Worm (Caenorhabditis elegans) whole organism, L1 larva: ENCODE results near the gene acp-5.
A peak's percentile ranks its signal among the peaks of the same experiment; 100 is the strongest.

Source experiments
- C04F5.9 ChIP-seq: sonication (generic microtip); optimal IDR thresholded peaks from 2 replicates; lab custom pipeline; 2016; ENCODE audit warnings: missing genetic modification characterization, missing compliant biosample characterization
- F16B12.6 ChIP-seq: fragments of 150-350 bp; optimal IDR thresholded peaks from 2 replicates; lab custom pipeline; 2014; ENCODE audit warnings: missing biosample characterization, missing genetic modification characterization
- aha-1 ChIP-seq: fragments of 150-350 bp; optimal IDR thresholded peaks from 2 replicates; lab custom pipeline; 2014; ENCODE audit warnings: missing biosample characterization, missing genetic modification characterization
- alr-1 ChIP-seq: fragments of 200-800 bp; sonication (Bioruptor generic); optimal IDR thresholded peaks from 2 replicates; lab custom pipeline; 2018; ENCODE audit warnings: borderline replicate concordance, mild to moderate bottlenecking, missing genetic modification characterization, missing compliant biosample characterization
- aly-2 ChIP-seq: fragments of 150-350 bp; optimal IDR thresholded peaks from 2 replicates; lab custom pipeline; 2014; ENCODE audit warnings: missing biosample characterization, missing genetic modification characterization
- ama-1 ChIP-seq: fragments of 150-350 bp; optimal IDR thresholded peaks from 2 replicates; lab custom pipeline; 2014
- ceh-63 ChIP-seq: fragments of 200-800 bp; sonication (Bioruptor generic); optimal IDR thresholded peaks from 2 replicates; lab custom pipeline; 2018; ENCODE audit warnings: mild to moderate bottlenecking, missing genetic modification characterization, missing compliant biosample characterization
- ceh-8 ChIP-seq: fragments of 200-800 bp; sonication (Bioruptor generic); optimal IDR thresholded peaks from 2 replicates; lab custom pipeline; 2018; ENCODE audit warnings: mild to moderate bottlenecking, missing genetic modification characterization, moderate library complexity, missing compliant biosample characterization
- ceh-88 ChIP-seq: fragments of 200-800 bp; sonication (Bioruptor generic); IDR thresholded peaks from 2 replicates; pipeline ENCODE4 v1.3.6; 2022; ENCODE audit warnings: missing genetic modification characterization, missing compliant biosample characterization
- ceh-90 ChIP-seq: sonication (generic microtip); optimal IDR thresholded peaks from 2 replicates; lab custom pipeline; 2016; ENCODE audit warnings: missing genetic modification characterization, missing compliant biosample characterization
- ces-1 ChIP-seq: fragments of 150-350 bp; optimal IDR thresholded peaks from 2 replicates; lab custom pipeline; 2014; ENCODE audit warnings: missing biosample characterization, missing genetic modification reagents, missing genetic modification characterization
- dpl-1 ChIP-seq, 3 experiments: fragments of 150-350 bp in 2 of 3; sonication (generic microtip) in 1 of 3; optimal IDR thresholded peaks; 2 replicates each; lab custom pipeline; 2014 to 2017; ENCODE audit warnings: missing biosample characterization in 3 of 3, missing genetic modification characterization in 3 of 3, missing genetic modification reagents in 3 of 3
- elt-2 ChIP-seq: sonication (generic microtip); optimal IDR thresholded peaks from 2 replicates; lab custom pipeline; 2016; ENCODE audit warnings: missing genetic modification characterization, mild to moderate bottlenecking, inconsistent platforms, missing compliant biosample characterization, missing genetic modification reagents
- elt-3 ChIP-seq, 6 experiments: fragments of 150-350 bp in 1 of 6; sonication (generic microtip); optimal IDR thresholded peaks; 2 replicates each; lab custom pipeline; 2017 to 2018; ENCODE audit warnings: missing biosample characterization in 6 of 6, missing genetic modification characterization in 6 of 6, inconsistent platforms in 1 of 6
- ets-5 ChIP-seq: fragments of 200-800 bp; sonication (Bioruptor generic); IDR thresholded peaks from 2 replicates; pipeline ENCODE4 v1.3.6; 2022; ENCODE audit warnings: missing genetic modification characterization, missing compliant biosample characterization
- fkh-10 ChIP-seq: sonication (generic microtip); optimal IDR thresholded peaks from 2 replicates; lab custom pipeline; 2017; ENCODE audit warnings: missing biosample characterization, missing genetic modification reagents, missing genetic modification characterization
- fkh-4 ChIP-seq: sonication (generic microtip); optimal IDR thresholded peaks from 2 replicates; lab custom pipeline; 2016; ENCODE audit warnings: missing compliant biosample characterization, missing genetic modification characterization, borderline replicate concordance
- grh-1 ChIP-seq: fragments of 200-800 bp; sonication (Bioruptor generic); IDR thresholded peaks from 2 replicates; pipeline ENCODE4 v1.3.6; 2022; ENCODE audit warnings: missing genetic modification reagents, missing genetic modification characterization, missing compliant biosample characterization
- hlh-17 ChIP-seq: fragments of 200-800 bp; sonication (Bioruptor generic); optimal IDR thresholded peaks from 2 replicates; lab custom pipeline; 2018; ENCODE audit warnings: missing genetic modification characterization, mild to moderate bottlenecking, missing compliant biosample characterization, moderate library complexity, borderline replicate concordance
- hlh-4 ChIP-seq: sonication (generic microtip); optimal IDR thresholded peaks from 2 replicates; lab custom pipeline; 2016; ENCODE audit warnings: mild to moderate bottlenecking, missing genetic modification characterization, missing compliant biosample characterization
- hpl-2 ChIP-seq: fragments of 150-350 bp; optimal IDR thresholded peaks from 2 replicates; lab custom pipeline; 2014; ENCODE audit warnings: missing biosample characterization, missing genetic modification reagents, missing genetic modification characterization
- isw-1 ChIP-seq: fragments of 200-800 bp; sonication (Bioruptor generic); IDR thresholded peaks from 2 replicates; pipeline ENCODE4 v1.3.6; 2022; ENCODE audit warnings: missing genetic modification characterization, missing compliant biosample characterization
- lin-14 ChIP-seq: fragments of 200-800 bp; sonication (Bioruptor generic); optimal IDR thresholded peaks from 2 replicates; lab custom pipeline; 2018; ENCODE audit warnings: mild to moderate bottlenecking, missing genetic modification characterization, moderate library complexity, missing compliant biosample characterization
- lir-3 ChIP-seq: sonication (generic microtip); optimal IDR thresholded peaks from 2 replicates; lab custom pipeline; 2016; ENCODE audit warnings: mild to moderate bottlenecking, missing genetic modification characterization, moderate library complexity, missing compliant biosample characterization; ENCODE audit not compliant: poor library complexity
- mdl-1 ChIP-seq, 2 experiments: fragments of 150-350 bp; optimal IDR thresholded peaks; 2 replicates each; lab custom pipeline; 2014 to 2017; ENCODE audit warnings: missing biosample characterization in 2 of 2, missing genetic modification characterization in 2 of 2, inconsistent platforms in 1 of 2
- mep-1 ChIP-seq: fragments of 150-350 bp; optimal IDR thresholded peaks from 2 replicates; lab custom pipeline; 2014; ENCODE audit warnings: missing biosample characterization, missing genetic modification characterization
- nhr-11 ChIP-seq: fragments of 150-350 bp; optimal IDR thresholded peaks from 2 replicates; lab custom pipeline; 2014; ENCODE audit warnings: missing biosample characterization, missing genetic modification characterization
- nhr-19 ChIP-seq: fragments of 200-800 bp; sonication (Bioruptor generic); conservative IDR thresholded peaks from 2 replicates; pipeline ENCODE4 v1.3.6; 2022; ENCODE audit warnings: missing genetic modification characterization, missing compliant biosample characterization
- nhr-47 ChIP-seq: sonication (generic microtip); optimal IDR thresholded peaks from 2 replicates; lab custom pipeline; 2016; ENCODE audit warnings: mild to moderate bottlenecking, missing genetic modification characterization, moderate library complexity, missing compliant biosample characterization
- nhr-71 ChIP-seq: sonication (generic microtip); optimal IDR thresholded peaks from 2 replicates; lab custom pipeline; 2016; ENCODE audit warnings: mild to moderate bottlenecking, missing genetic modification characterization, moderate library complexity, missing compliant biosample characterization
- nhr-77 ChIP-seq: fragments of 150-350 bp; optimal IDR thresholded peaks from 2 replicates; lab custom pipeline; 2014; ENCODE audit warnings: missing biosample characterization, missing genetic modification characterization
- nhr-84 ChIP-seq: sonication (generic microtip); optimal IDR thresholded peaks from 2 replicates; lab custom pipeline; 2017; ENCODE audit warnings: missing biosample characterization, missing genetic modification characterization
- nhr-85 ChIP-seq: sonication (generic microtip); peaks from one replicate; lab custom pipeline; 2016; ENCODE audit warnings: missing genetic modification characterization, inconsistent platforms, missing compliant biosample characterization
- pax-3 ChIP-seq: fragments of 200-800 bp; sonication (Bioruptor generic); optimal IDR thresholded peaks from 2 replicates; lab custom pipeline; 2018; ENCODE audit warnings: mild to moderate bottlenecking, missing genetic modification characterization, moderate library complexity, missing compliant biosample characterization
- rnt-1 ChIP-seq: sonication (generic microtip); optimal IDR thresholded peaks from 2 replicates; lab custom pipeline; 2016; ENCODE audit warnings: mild to moderate bottlenecking, missing genetic modification characterization, moderate library complexity, missing compliant biosample characterization
- snpc-4 ChIP-seq: fragments of 150-350 bp; optimal IDR thresholded peaks from 2 replicates; lab custom pipeline; 2014; ENCODE audit warnings: missing biosample characterization, missing genetic modification characterization
- snu-23 ChIP-seq: sonication (generic microtip); optimal IDR thresholded peaks from 2 replicates; lab custom pipeline; 2016; ENCODE audit warnings: missing genetic modification characterization, missing compliant biosample characterization
- sptf-1 ChIP-seq: fragments of 150-350 bp; optimal IDR thresholded peaks from 2 replicates; lab custom pipeline; 2014; ENCODE audit warnings: missing biosample characterization, missing genetic modification characterization
- sup-37 ChIP-seq: fragments of 200-800 bp; sonication (Bioruptor generic); optimal IDR thresholded peaks from 2 replicates; lab custom pipeline; 2018; ENCODE audit warnings: mild to moderate bottlenecking, missing genetic modification characterization, missing compliant biosample characterization
- unc-62 ChIP-seq: fragments of 150-350 bp; optimal IDR thresholded peaks from 2 replicates; lab custom pipeline; 2014; ENCODE audit warnings: missing biosample characterization, missing genetic modification reagents, missing genetic modification characterization
- unc-98 ChIP-seq: fragments of 200-800 bp; sonication (Bioruptor generic); IDR thresholded peaks from 2 replicates; pipeline ENCODE4 v1.3.6; 2022; ENCODE audit warnings: missing genetic modification characterization, missing compliant biosample characterization
- xbp-1 ChIP-seq: sonication (generic microtip); optimal IDR thresholded peaks from 2 replicates; lab custom pipeline; 2016; ENCODE audit warnings: missing genetic modification characterization, missing compliant biosample characterization
- zag-1 ChIP-seq: fragments of 150-350 bp; optimal IDR thresholded peaks from 2 replicates; lab custom pipeline; 2014; ENCODE audit warnings: missing biosample characterization, missing genetic modification characterization
- zip-4 ChIP-seq: fragments of 200-800 bp; sonication (Bioruptor generic); optimal IDR thresholded peaks from 2 replicates; lab custom pipeline; 2018; ENCODE audit warnings: mild to moderate bottlenecking, missing genetic modification characterization, moderate library complexity, missing compliant biosample characterization
- ztf-11 ChIP-seq, 2 experiments: sonication (generic microtip); optimal IDR thresholded peaks; 2 replicates each; lab custom pipeline; 2016 to 2017; ENCODE audit warnings: missing genetic modification characterization in 2 of 2, missing biosample characterization in 1 of 2, missing compliant biosample characterization in 1 of 2

The acp-5 gene

ce11 chrX:5848703-5849102, 19.5 kb downstream of the acp-5 start, which contains the start of gene atat-2 (continued):
- no peak for TF ChIP-seq fkh-10 (GFP tag; lab: Kevin White, UChicago)

ce11 chrX:5850472-5850871, 21.2 kb downstream of the acp-5 start:
- TF ChIP-seq ama-1, result no peak
- TF ChIP-seq lir-3 (tag; lab: Kevin White, UChicago), result no peak
- no peak for TF ChIP-seq ceh-90
- TF ChIP-seq C04F5.9 (tag; lab: Kevin White, UChicago), result no peak
- no peak for TF ChIP-seq fkh-10 (GFP tag; lab: Kevin White, UChicago)
- TF ChIP-seq alr-1 (tag; lab: Kevin White, UChicago), result no peak
- TF ChIP-seq dpl-1 (GFP tag; optimal IDR thresholded peaks at IDR 0.05; lab: Kevin White, UChicago), result no peak
- TF ChIP-seq sptf-1 (tag; lab: Kevin White, UChicago), result no peak
- no peak for TF ChIP-seq nhr-84 (tag; lab: Kevin White, UChicago)
- peak; percentile 43 for TF ChIP-seq nhr-71
- no peak for TF ChIP-seq ceh-63
- no peak for TF ChIP-seq fkh-4 (tag; lab: Kevin White, UChicago)
- TF ChIP-seq ceh-88, result no peak
- TF ChIP-seq nhr-77 (tag; lab: Kevin White, UChicago), result no peak
- no peak for TF ChIP-seq hpl-2 (GFP tag; lab: Kevin White, UChicago)
- no peak for TF ChIP-seq ces-1 (GFP tag; lab: Kevin White, UChicago)
- no peak for TF ChIP-seq ztf-11 (tag; optimal IDR thresholded peaks at IDR 0.05; lab: Kevin White, UChicago)
- TF ChIP-seq unc-98 (GFP tag; lab: Robert Waterston, UW), result no peak
- TF ChIP-seq lin-14 (GFP tag; lab: Kevin White, UChicago), result no peak
- no peak for TF ChIP-seq zip-4 (GFP tag; lab: Kevin White, UChicago)
- TF ChIP-seq isw-1 (GFP tag; lab: Robert Waterston, UW), result no peak
- TF ChIP-seq hlh-17 (GFP tag; lab: Kevin White, UChicago), result no peak
- peak; percentile 2 for TF ChIP-seq xbp-1 (tag; lab: Kevin White, UChicago)
- no peak for TF ChIP-seq ceh-8 (GFP tag; lab: Kevin White, UChicago)
- no peak for TF ChIP-seq mep-1 (tag; lab: Kevin White, UChicago)
- no peak for TF ChIP-seq hlh-4 (tag; lab: Kevin White, UChicago)
- no peak for TF ChIP-seq mdl-1 (tag; optimal IDR thresholded peaks at IDR 0.05; lab: Kevin White, UChicago)
- no peak for TF ChIP-seq pax-3 (tag; lab: Kevin White, UChicago)
- peak; percentile 23 for TF ChIP-seq rnt-1 (tag; lab: Kevin White, UChicago)
- TF ChIP-seq sup-37, result no peak
- no peak for TF ChIP-seq aly-2 (tag; lab: Kevin White, UChicago)
- TF ChIP-seq aha-1 (tag; lab: Kevin White, UChicago), result no peak
- no peak for TF ChIP-seq grh-1 (GFP tag; lab: Robert Waterston, UW)
- peak; percentile 91 for TF ChIP-seq snpc-4 (tag; lab: Kevin White, UChicago)
- no peak for TF ChIP-seq elt-3 (tag; optimal IDR thresholded peaks at IDR 0.05; lab: Kevin White, UChicago)
- TF ChIP-seq unc-62 (GFP tag; lab: Kevin White, UChicago), result no peak
- peak; percentile 4 for TF ChIP-seq nhr-85 (tag; lab: Kevin White, UChicago)
- no peak for TF ChIP-seq F16B12.6
- TF ChIP-seq nhr-19 (GFP tag; lab: Robert Waterston, UW), result peak; percentile 26; the same call in 1 of the 2 replicates
- TF ChIP-seq ets-5 (GFP tag; lab: Robert Waterston, UW), result no peak
- no peak for TF ChIP-seq nhr-11 (tag; lab: Kevin White, UChicago)
- no peak for TF ChIP-seq snu-23 (GFP tag; lab: Kevin White, UChicago)
- TF ChIP-seq nhr-47 (tag; lab: Kevin White, UChicago), result peak; percentile 24
- no peak for TF ChIP-seq elt-2 (tag; lab: Kevin White, UChicago)
- no peak for TF ChIP-seq zag-1
